Worm (Caenorhabditis elegans): ENCODE results near the gene sre-44.
A peak's percentile ranks its signal among the peaks of the same experiment; 100 is the strongest.

sre-44 gene

ce11 chrII:13976161-13976560 lies 26.8 kb downstream of the sre-44 start, which contains the start of gene Y39G8B.2 (continued):
- TF ChIP-seq sdc-2 (tag; optimal IDR thresholded peaks at IDR 0.05) (peak; percentile 9), mec-3 (tag; optimal IDR thresholded peaks at IDR 0.05; ENCODE audit: borderline replicate concordance) (no peak), zip-5 (tag; optimal IDR thresholded peaks at IDR 0.05) (no peak), unc-86 (tag; optimal IDR thresholded peaks at IDR 0.05) (peak; percentile 2), pag-3 (tag; optimal IDR thresholded peaks at IDR 0.05; ENCODE audit: borderline replicate concordance) (peak; percentile 12), ceh-14 (tag; optimal IDR thresholded peaks at IDR 0.05) (peak; percentile 55), pros-1 (tag; optimal IDR thresholded peaks at IDR 0.05) (peak; percentile 36), ztf-16 (tag; optimal IDR thresholded peaks at IDR 0.05) (peak; percentile 56), pha-4 (tag; optimal IDR thresholded peaks at IDR 0.05) (no peak), unc-42 (tag; optimal IDR thresholded peaks at IDR 0.05) (peak; percentile 57), nhr-232 (tag; optimal IDR thresholded peaks at IDR 0.05) (no peak), ceh-31 (tag; optimal IDR thresholded peaks at IDR 0.05) (peak; percentile 72), tbx-7 (tag; optimal IDR thresholded peaks at IDR 0.05) (no peak), pax-1 (tag; optimal IDR thresholded peaks at IDR 0.05) (no peak), ref-2 (tag; optimal IDR thresholded peaks at IDR 0.05) (peak; percentile 82), madf-2 (tag; optimal IDR thresholded peaks at IDR 0.05) (peak; percentile 41), tbx-2 (tag; optimal IDR thresholded peaks at IDR 0.05) (peak; percentile 69), nfya-1 (tag; optimal IDR thresholded peaks at IDR 0.05) (peak; percentile 81), ceh-9 (tag; optimal IDR thresholded peaks at IDR 0.05) (no peak), hlh-8 (tag; optimal IDR thresholded peaks at IDR 0.05) (no peak), ceh-45 (GFP tag; IDR thresholded peaks at IDR 0.05) (no peak), odd-2 (tag; optimal IDR thresholded peaks at IDR 0.05) (no peak)

- no peak for TF ChIP-seq unc-42 (tag; optimal IDR thresholded peaks at IDR 0.05)
- TF ChIP-seq lim-6 (tag; optimal IDR thresholded peaks at IDR 0.05), result no peak
- TF ChIP-seq tbx-2 (tag; optimal IDR thresholded peaks at IDR 0.05), result no peak
- TF ChIP-seq odd-2 (tag; optimal IDR thresholded peaks at IDR 0.05), result no peak
- no peak for TF ChIP-seq C08G9.2 (tag; optimal IDR thresholded peaks at IDR 0.05)
- no peak for TF ChIP-seq che-1 (tag; optimal IDR thresholded peaks at IDR 0.05)
- TF ChIP-seq elt-2 (tag; optimal IDR thresholded peaks at IDR 0.05), result no peak
- TF ChIP-seq syd-9 (tag; optimal IDR thresholded peaks at IDR 0.05), result no peak
- TF ChIP-seq ceh-30 (tag; optimal IDR thresholded peaks at IDR 0.05), result no peak
- TF ChIP-seq Y22D7AL.16 (tag; optimal IDR thresholded peaks at IDR 0.05), result no peak
- TF ChIP-seq T23F11.4 (GFP tag; optimal IDR thresholded peaks at IDR 0.05), result no peak
- TF ChIP-seq ceh-31 (tag; optimal IDR thresholded peaks at IDR 0.05), result no peak
- no peak for TF ChIP-seq ceh-9 (tag; optimal IDR thresholded peaks at IDR 0.05)
- TF ChIP-seq mec-3 (tag; optimal IDR thresholded peaks at IDR 0.05; ENCODE audit: borderline replicate concordance), result no peak
- TF ChIP-seq zip-5 (tag; optimal IDR thresholded peaks at IDR 0.05), result no peak
- TF ChIP-seq K02D7.2 (tag; optimal IDR thresholded peaks at IDR 0.05), result no peak
Observed at ce11 chrII:13977701-13978100, 28.3 kb downstream of the sre-44 start.

- TF ChIP-seq sdc-2 (tag; optimal IDR thresholded peaks at IDR 0.05), result no peak
- TF ChIP-seq rnt-1 (tag; optimal IDR thresholded peaks at IDR 0.05), result no peak
Observed at ce11 chrII:13979833-13980513, 30.6 kb downstream of the sre-44 start, which contains the start of gene sre-48. Gene sre-48, minus strand, starts transcription at chrII:13979883.

ce11 chrII:13981097-13981496 lies 31.7 kb downstream of the sre-44 start, which contains the start of gene Y39G8B.9:
Gene Y39G8B.9, plus strand, starts transcription at chrII:13981365.
- TF ChIP-seq npax-4 (tag; optimal IDR thresholded peaks at IDR 0.05), result no peak
- TF ChIP-seq ztf-16 (tag; optimal IDR thresholded peaks at IDR 0.05), result no peak
- TF ChIP-seq mec-3 (tag; optimal IDR thresholded peaks at IDR 0.05; ENCODE audit: borderline replicate concordance), result no peak
- no peak for TF ChIP-seq ceh-22 (tag; optimal IDR thresholded peaks at IDR 0.05)

- TF ChIP-seq nhr-232 (tag; optimal IDR thresholded peaks at IDR 0.05) (no peak), ceh-22 (tag; optimal IDR thresholded peaks at IDR 0.05) (no peak), fkh-10 (GFP tag; optimal IDR thresholded peaks at IDR 0.05) (no peak)
Observed at ce11 chrII:13981819-13982218, 32.4 kb downstream of the sre-44 start.
